Fruit fly (Drosophila melanogaster) whole organism, embryonic: ENCODE results near the gene Gga.

Experiments
- Asciz ChIP-seq: fragments of 200-800 bp; sonication (Bioruptor generic); optimal IDR thresholded peaks from 2 replicates; lab custom pipeline; 2017; ENCODE audit warnings: missing biosample characterization, mild to moderate bottlenecking, missing genetic modification characterization, missing genetic modification reagents
- B-H2 ChIP-seq: fragments of 200-800 bp; sonication (Bioruptor generic); optimal IDR thresholded peaks from 2 replicates; lab custom pipeline; 2018; ENCODE audit warnings: missing biosample characterization, mild to moderate bottlenecking, missing genetic modification characterization
- Bgb ChIP-seq: fragments of 200-800 bp; sonication (Bioruptor generic); IDR thresholded peaks from 2 replicates; pipeline ENCODE4 v1.3.6; 2022; ENCODE audit warnings: missing biosample characterization, missing genetic modification characterization; ENCODE audit not compliant: partially characterized antibody
- CG10209 ChIP-seq: fragments of 200-800 bp; sonication (Bioruptor generic); optimal IDR thresholded peaks from 3 replicates; lab custom pipeline; 2017; ENCODE audit warnings: missing biosample characterization, mild to moderate bottlenecking, missing genetic modification characterization, missing genetic modification reagents
- CG11093 ChIP-seq: fragments of 200-800 bp; sonication (Bioruptor generic); IDR thresholded peaks from 3 replicates; pipeline ENCODE4 v1.3.6; 2022; ENCODE audit warnings: missing biosample characterization, missing genetic modification characterization
- CG11723 ChIP-seq: fragments of 200-800 bp; sonication (Bioruptor generic); optimal IDR thresholded peaks from 2 replicates; lab custom pipeline; 2017; ENCODE audit warnings: missing biosample characterization, mild to moderate bottlenecking, missing genetic modification characterization
- CG1233 ChIP-seq: fragments of 200-800 bp; sonication (Bioruptor generic); optimal IDR thresholded peaks from 4 replicates; lab custom pipeline; 2018; ENCODE audit warnings: missing biosample characterization, mild to moderate bottlenecking, missing genetic modification characterization
- CG15011 ChIP-seq: fragments of 200-800 bp; sonication (Bioruptor generic); optimal IDR thresholded peaks from 3 replicates; lab custom pipeline; 2018; ENCODE audit warnings: missing biosample characterization, mild to moderate bottlenecking, missing genetic modification characterization
- CG17186 ChIP-seq: fragments of 200-800 bp; sonication (Bioruptor generic); optimal IDR thresholded peaks from 3 replicates; lab custom pipeline; 2017; ENCODE audit warnings: missing biosample characterization, missing genetic modification reagents, missing genetic modification characterization
- CG17568 ChIP-seq: fragments of 200-800 bp; sonication (Bioruptor generic); optimal IDR thresholded peaks from 2 replicates; lab custom pipeline; 2018; ENCODE audit warnings: missing biosample characterization, mild to moderate bottlenecking, missing genetic modification characterization, moderate library complexity
- CG17829 ChIP-seq: fragments of 200-800 bp; optimal IDR thresholded peaks from 2 replicates; lab custom pipeline; 2019; ENCODE audit warnings: missing biosample characterization, mild to moderate bottlenecking, missing genetic modification characterization, moderate library complexity
- CG18619 ChIP-seq: fragments of 200-800 bp; sonication (Bioruptor generic); optimal IDR thresholded peaks from 3 replicates; lab custom pipeline; 2017; ENCODE audit warnings: missing biosample characterization, mild to moderate bottlenecking, missing genetic modification characterization
- CG3065 ChIP-seq: fragments of 200-800 bp; sonication (Bioruptor generic); optimal IDR thresholded peaks from 2 replicates; lab custom pipeline; 2016; ENCODE audit warnings: missing biosample characterization, missing genetic modification characterization
- CG31224 ChIP-seq: fragments of 200-800 bp; sonication (Bioruptor generic); IDR thresholded peaks from 2 replicates; pipeline ENCODE4 v1.3.6; 2022; ENCODE audit warnings: missing biosample characterization, missing genetic modification characterization
- CG42726 ChIP-seq: fragments of 200-800 bp; sonication (Bioruptor generic); IDR thresholded peaks from 2 replicates; pipeline ENCODE4 v1.3.6; 2022; ENCODE audit warnings: missing biosample characterization, missing genetic modification characterization; ENCODE audit not compliant: partially characterized antibody
- CG4328 ChIP-seq: fragments of 200-800 bp; sonication (Bioruptor generic); optimal IDR thresholded peaks from 3 replicates; lab custom pipeline; 2017; ENCODE audit warnings: missing biosample characterization, missing genetic modification reagents, missing genetic modification characterization
- CG4360 ChIP-seq: fragments of 200-800 bp; sonication (Bioruptor generic); IDR thresholded peaks from 2 replicates; pipeline ENCODE4 v1.3.6; 2022; ENCODE audit warnings: missing biosample characterization, missing genetic modification characterization
- CG4730 ChIP-seq: fragments of 200-800 bp; sonication (Bioruptor generic); IDR thresholded peaks from 2 replicates; pipeline ENCODE4 v1.3.6; 2022; ENCODE audit warnings: missing biosample characterization, missing genetic modification characterization
- CG5180 ChIP-seq: fragments of 200-800 bp; sonication (Bioruptor generic); optimal IDR thresholded peaks from 3 replicates; lab custom pipeline; 2017; ENCODE audit warnings: missing biosample characterization, missing genetic modification characterization, mild to moderate bottlenecking, moderate library complexity, missing genetic modification reagents
- CoRest ChIP-seq: fragments of 200-800 bp; sonication (Bioruptor generic); optimal IDR thresholded peaks from 3 replicates; lab custom pipeline; 2018; ENCODE audit warnings: missing biosample characterization, mild to moderate bottlenecking, missing genetic modification characterization, moderate library complexity
- D ChIP-seq, 2 experiments: fragments of 200-800 bp in 1 of 2; fragments of >200 bp in 1 of 2; sonication (Bioruptor generic) in 1 of 2; optimal IDR thresholded peaks; 2 replicates in 1 of 2; 3 replicates in 1 of 2; lab custom pipeline; 2017; ENCODE audit warnings: mild to moderate bottlenecking in 1 of 2, missing biosample characterization in 1 of 2, missing genetic modification characterization in 1 of 2, missing genetic modification reagents in 1 of 2
- D19B ChIP-seq: fragments of 200-800 bp; sonication (Bioruptor generic); optimal IDR thresholded peaks from 2 replicates; lab custom pipeline; 2017; ENCODE audit warnings: missing biosample characterization, mild to moderate bottlenecking, missing genetic modification characterization
- Dp ChIP-seq: fragments of 200-800 bp; sonication (Bioruptor generic); optimal IDR thresholded peaks from 2 replicates; lab custom pipeline; 2018; ENCODE audit warnings: missing biosample characterization, mild to moderate bottlenecking, missing genetic modification characterization, moderate library complexity
- Ets65A ChIP-seq: fragments of 200-800 bp; sonication (Bioruptor generic); peaks from one replicate; lab custom pipeline; 2016; ENCODE audit warnings: missing biosample characterization, missing genetic modification characterization
- Hey ChIP-seq: fragments of 200-800 bp; sonication (Bioruptor generic); optimal IDR thresholded peaks from 3 replicates; lab custom pipeline; 2018; ENCODE audit warnings: missing biosample characterization, mild to moderate bottlenecking, missing genetic modification characterization
- HmgD ChIP-seq: fragments of 200-800 bp; sonication (Bioruptor generic); optimal IDR thresholded peaks from 3 replicates; lab custom pipeline; 2016; ENCODE audit warnings: missing biosample characterization, missing genetic modification characterization
- Hsf ChIP-seq: fragments of 200-800 bp; sonication (Bioruptor generic); optimal IDR thresholded peaks from 3 replicates; lab custom pipeline; 2016; ENCODE audit warnings: missing biosample characterization, missing genetic modification characterization
- Kr ChIP-seq: fragments of 200-800 bp; sonication (Bioruptor generic); optimal IDR thresholded peaks from 2 replicates; lab custom pipeline; 2017; ENCODE audit warnings: missing biosample characterization, mild to moderate bottlenecking, missing genetic modification characterization
- Myb ChIP-seq: fragments of 200-800 bp; sonication (Bioruptor generic); optimal IDR thresholded peaks from 2 replicates; lab custom pipeline; 2016; ENCODE audit warnings: missing biosample characterization, missing genetic modification characterization
- NFAT ChIP-seq: fragments of 200-800 bp; sonication (Bioruptor generic); IDR thresholded peaks from 2 replicates; pipeline ENCODE4 v1.3.6; 2022; ENCODE audit warnings: missing biosample characterization, missing genetic modification characterization
- Neu2 ChIP-seq: fragments of 200-800 bp; sonication (Bioruptor generic); optimal IDR thresholded peaks from 3 replicates; lab custom pipeline; 2016; ENCODE audit warnings: missing biosample characterization, missing genetic modification characterization, borderline replicate concordance
- Optix ChIP-seq: fragments of 200-800 bp; sonication (Bioruptor generic); IDR thresholded peaks from 3 replicates; pipeline ENCODE4 v1.3.6; 2022; ENCODE audit warnings: missing biosample characterization, missing genetic modification characterization
- Spps ChIP-seq: fragments of 200-800 bp; sonication (Bioruptor generic); optimal IDR thresholded peaks from 2 replicates; lab custom pipeline; 2018; ENCODE audit warnings: missing biosample characterization, mild to moderate bottlenecking, missing genetic modification characterization
- Ssrp ChIP-seq: fragments of 200-800 bp; sonication (Bioruptor generic); optimal IDR thresholded peaks from 2 replicates; lab custom pipeline; 2018; ENCODE audit warnings: missing biosample characterization, mild to moderate bottlenecking, missing genetic modification characterization, moderate library complexity
- ara ChIP-seq: fragments of 200-800 bp; sonication (Bioruptor generic); IDR thresholded peaks from 2 replicates; pipeline ENCODE4 v1.3.6; 2022; ENCODE audit warnings: missing biosample characterization, missing genetic modification characterization
- bsh ChIP-seq, 2 experiments: fragments of 200-800 bp; sonication (Bioruptor generic); optimal IDR thresholded peaks; 2 replicates each; lab custom pipeline; 2017 to 2018; ENCODE audit warnings: mild to moderate bottlenecking in 2 of 2, missing biosample characterization in 2 of 2, missing genetic modification characterization in 2 of 2, moderate library complexity in 1 of 2
- cad ChIP-seq: fragments of >200 bp; optimal IDR thresholded peaks from 2 replicates; lab custom pipeline; 2017; ENCODE audit warnings: missing biosample characterization, missing genetic modification characterization
- dmrt99B ChIP-seq: fragments of 200-800 bp; sonication (Bioruptor generic); optimal IDR thresholded peaks from 2 replicates; lab custom pipeline; 2018; ENCODE audit warnings: missing biosample characterization, mild to moderate bottlenecking, missing genetic modification characterization, moderate library complexity
- gcm2 ChIP-seq: fragments of 200-800 bp; sonication (Bioruptor generic); optimal IDR thresholded peaks from 2 replicates; lab custom pipeline; 2016; ENCODE audit warnings: missing biosample characterization, missing genetic modification characterization
- mld ChIP-seq: fragments of 200-800 bp; sonication (Bioruptor generic); IDR thresholded peaks from 3 replicates; pipeline ENCODE4 v1.3.6; 2022; ENCODE audit warnings: missing biosample characterization, missing genetic modification characterization; ENCODE audit not compliant: partially characterized antibody
- nmo ChIP-seq: fragments of 200-800 bp; sonication (Bioruptor generic); optimal IDR thresholded peaks from 2 replicates; lab custom pipeline; 2018; ENCODE audit warnings: missing biosample characterization, mild to moderate bottlenecking, missing genetic modification characterization, moderate library complexity
- pzg ChIP-seq: fragments of 200-800 bp; sonication (Bioruptor generic); optimal IDR thresholded peaks from 3 replicates; lab custom pipeline; 2018; ENCODE audit warnings: missing biosample characterization, mild to moderate bottlenecking, missing genetic modification characterization, moderate library complexity
- sc ChIP-seq, 3 experiments: fragments of >200 bp in 2 of 3; fragments of 200-800 bp in 1 of 3; sonication (Bioruptor generic) in 1 of 3; optimal IDR thresholded peaks; 2 replicates in 2 of 3; 3 replicates in 1 of 3; lab custom pipeline; 2017; ENCODE audit warnings: mild to moderate bottlenecking in 1 of 3, missing biosample characterization in 1 of 3, missing genetic modification characterization in 1 of 3, missing genetic modification reagents in 1 of 3
- sisA ChIP-seq: fragments of 200-800 bp; sonication (Bioruptor generic); IDR thresholded peaks from 2 replicates; pipeline ENCODE4 v1.3.6; 2022; ENCODE audit warnings: missing biosample characterization, missing genetic modification characterization
- sna ChIP-seq: fragments of 200-800 bp; sonication (Bioruptor generic); IDR thresholded peaks from 2 replicates; pipeline ENCODE4 v1.3.6; 2022; ENCODE audit warnings: missing biosample characterization, missing genetic modification characterization; ENCODE audit not compliant: partially characterized antibody
- tin ChIP-seq: fragments of 200-800 bp; sonication (Bioruptor generic); optimal IDR thresholded peaks from 3 replicates; lab custom pipeline; 2016; ENCODE audit warnings: missing biosample characterization, missing genetic modification characterization
- trh ChIP-seq: fragments of 200-800 bp; sonication (Bioruptor generic); optimal IDR thresholded peaks from 2 replicates; lab custom pipeline; 2016; ENCODE audit warnings: missing biosample characterization, missing genetic modification characterization
- twi ChIP-seq: fragments of 200-800 bp; optimal IDR thresholded peaks from 2 replicates; lab custom pipeline; 2019; ENCODE audit warnings: missing biosample characterization, mild to moderate bottlenecking, missing genetic modification characterization, moderate library complexity
- vfl ChIP-seq: fragments of 200-800 bp; sonication (Bioruptor generic); optimal IDR thresholded peaks from 2 replicates; lab custom pipeline; 2016; ENCODE audit warnings: missing biosample characterization, missing genetic modification characterization
- yki ChIP-seq: fragments of >200 bp; optimal IDR thresholded peaks from 3 replicates; lab custom pipeline; 2018

The Gga gene

dm6 chrX:9589928-9590327 lies 10.9 kb upstream of the Gga start (continued):
- TF ChIP-seq CG1233 (GFP tag; lab: Kevin White, UChicago) (peak; percentile 40), dmrt99B (tag; lab: Kevin White, UChicago) (peak; percentile 72), trh (GFP tag; lab: Kevin White, UChicago) (no peak), Myb (GFP tag; lab: Kevin White, UChicago) (no peak), CoRest (tag; lab: Kevin White, UChicago) (peak; percentile 65), twi (tag; lab: Kevin White, UChicago) (no peak), nmo (peak; percentile 67), Hey (tag; lab: Kevin White, UChicago) (no peak), Bgb (GFP tag; lab: Robert Waterston, UW) (no peak), vfl (no peak), Optix (GFP tag; lab: Robert Waterston, UW) (no peak), bsh (GFP tag; optimal IDR thresholded peaks at IDR 0.05; lab: Kevin White, UChicago) (peak in 1 of 2 experiments; percentile 48), CG4328 (GFP tag; lab: Kevin White, UChicago) (no peak), CG5180 (GFP tag; lab: Kevin White, UChicago) (peak; percentile 4), cad (GFP tag; lab: Kevin White, UChicago) (no peak), Hsf (peak; percentile 26), yki (no peak), Asciz (GFP tag; lab: Kevin White, UChicago) (peak; percentile 51), Dp (no peak), CG31224 (GFP tag; lab: Robert Waterston, UW) (no peak), NFAT (GFP tag; lab: Robert Waterston, UW) (no peak), CG11093 (no peak), tin (peak; percentile 9), Neu2 (GFP tag; lab: Kevin White, UChicago) (no peak), sna (GFP tag; lab: Robert Waterston, UW) (no peak), CG15011 (GFP tag; lab: Kevin White, UChicago) (peak; percentile 19), ara (GFP tag; lab: Robert Waterston, UW) (no peak), HmgD (GFP tag; lab: Kevin White, UChicago) (no peak), CG11723 (GFP tag; lab: Kevin White, UChicago) (peak; percentile 36), D (optimal IDR thresholded peaks at IDR 0.05; lab: Kevin White, UChicago) (no peak), D (GFP tag; optimal IDR thresholded peaks at IDR 0.05; lab: Kevin White, UChicago) (peak; percentile 11), CG4360 (GFP tag; lab: Robert Waterston, UW) (no peak), CG10209 (GFP tag; lab: Kevin White, UChicago) (peak; percentile 58), CG17186 (GFP tag; lab: Kevin White, UChicago) (no peak), CG17568 (GFP tag; lab: Kevin White, UChicago) (no peak), B-H2 (GFP tag; lab: Kevin White, UChicago) (no peak), CG17829 (tag; lab: Kevin White, UChicago) (peak; percentile 26), Kr (GFP tag; lab: Kevin White, UChicago) (no peak), D19B (GFP tag; lab: Kevin White, UChicago) (peak; percentile 39), mld (GFP tag; lab: Robert Waterston, UW) (no peak), CG42726 (GFP tag; lab: Robert Waterston, UW) (no peak), gcm2 (GFP tag; lab: Kevin White, UChicago) (no peak), Ssrp (peak; percentile 47), CG3065 (GFP tag; lab: Kevin White, UChicago) (no peak), pzg (GFP tag; lab: Kevin White, UChicago) (no peak), Ets65A (GFP tag; lab: Kevin White, UChicago) (peak; percentile 90), CG18619 (GFP tag; lab: Kevin White, UChicago) (peak; percentile 47), Spps (tag; lab: Kevin White, UChicago) (no peak), sc (optimal IDR thresholded peaks at IDR 0.05; lab: Kevin White, UChicago) (no peak), sc (GFP tag; optimal IDR thresholded peaks at IDR 0.05; lab: Kevin White, UChicago) (no peak), CG4730 (GFP tag; lab: Robert Waterston, UW) (no peak), sisA (GFP tag; lab: Robert Waterston, UW) (0 out of 2 replicates have a peak, but pooled peaks have one; percentile 34)
